Fruit fly (Drosophila melanogaster) whole organism, embryonic: ENCODE data around the gene CG14625.

ENCODE experiments used
- Atf-2 ChIP-seq: fragments of 200-800 bp; sonication (Bioruptor generic); optimal IDR thresholded peaks from 2 replicates; lab custom pipeline; 2016; ENCODE audit warnings: missing biosample characterization, missing genetic modification characterization
- Atf6 ChIP-seq: fragments of 200-800 bp; sonication (Bioruptor generic); IDR thresholded peaks from 2 replicates; pipeline ENCODE4 v1.3.6; 2022; ENCODE audit warnings: missing biosample characterization, missing genetic modification characterization
- CG12391 ChIP-seq: fragments of 200-800 bp; sonication (Bioruptor generic); optimal IDR thresholded peaks from 3 replicates; lab custom pipeline; 2018; ENCODE audit warnings: missing biosample characterization, mild to moderate bottlenecking, missing genetic modification characterization, moderate library complexity
- CG12769 ChIP-seq: fragments of 200-800 bp; sonication (Bioruptor generic); optimal IDR thresholded peaks from 2 replicates; lab custom pipeline; 2019; ENCODE audit warnings: missing biosample characterization, mild to moderate bottlenecking, missing genetic modification characterization, moderate library complexity
- CG13894 ChIP-seq: fragments of 200-800 bp; sonication (Bioruptor generic); optimal IDR thresholded peaks from 3 replicates; lab custom pipeline; 2018; ENCODE audit warnings: missing biosample characterization, mild to moderate bottlenecking, missing genetic modification characterization, moderate library complexity
- CG14965 ChIP-seq: fragments of 200-800 bp; sonication (Bioruptor generic); optimal IDR thresholded peaks from 2 replicates; lab custom pipeline; 2016; ENCODE audit warnings: missing biosample characterization, missing genetic modification characterization, borderline replicate concordance
- CG15514 ChIP-seq: fragments of 200-800 bp; sonication (Bioruptor generic); optimal IDR thresholded peaks from 3 replicates; lab custom pipeline; 2017; ENCODE audit warnings: missing biosample characterization, missing genetic modification characterization, mild to moderate bottlenecking, moderate library complexity, missing genetic modification reagents
- CG1603 ChIP-seq: fragments of 200-800 bp; sonication (Bioruptor generic); optimal IDR thresholded peaks from 2 replicates; lab custom pipeline; 2019; ENCODE audit warnings: missing biosample characterization, mild to moderate bottlenecking, missing genetic modification characterization, moderate library complexity
- CG17186 ChIP-seq: fragments of 200-800 bp; sonication (Bioruptor generic); optimal IDR thresholded peaks from 3 replicates; lab custom pipeline; 2017; ENCODE audit warnings: missing biosample characterization, missing genetic modification reagents, missing genetic modification characterization
- CG2678 ChIP-seq: fragments of 200-800 bp; sonication (Bioruptor generic); optimal IDR thresholded peaks from 3 replicates; lab custom pipeline; 2019; ENCODE audit warnings: missing biosample characterization, mild to moderate bottlenecking, missing genetic modification characterization, moderate library complexity
- CG2712 ChIP-seq: fragments of 200-800 bp; optimal IDR thresholded peaks from 3 replicates; lab custom pipeline; 2019; ENCODE audit warnings: missing biosample characterization, mild to moderate bottlenecking, missing genetic modification characterization, moderate library complexity
- CG30020 ChIP-seq: fragments of 200-800 bp; optimal IDR thresholded peaks from 2 replicates; lab custom pipeline; 2019; ENCODE audit warnings: missing biosample characterization, mild to moderate bottlenecking, missing genetic modification characterization, moderate library complexity
- CG30403 ChIP-seq: fragments of 200-800 bp; sonication (Bioruptor generic); optimal IDR thresholded peaks from 3 replicates; lab custom pipeline; 2016; ENCODE audit warnings: missing biosample characterization, missing genetic modification characterization
- CG31365 ChIP-seq: fragments of 200-800 bp; sonication (Bioruptor generic); optimal IDR thresholded peaks from 2 replicates; lab custom pipeline; 2018; ENCODE audit warnings: missing biosample characterization, mild to moderate bottlenecking, missing genetic modification characterization
- CG32532 ChIP-seq: fragments of 200-800 bp; sonication (Bioruptor generic); IDR thresholded peaks from 2 replicates; pipeline ENCODE4 v1.3.6; 2022; ENCODE audit warnings: missing biosample characterization, missing genetic modification characterization
- CG33213 ChIP-seq: fragments of 200-800 bp; sonication (Bioruptor generic); optimal IDR thresholded peaks from 3 replicates; lab custom pipeline; 2016; ENCODE audit warnings: missing biosample characterization, missing genetic modification characterization
- CG34224 ChIP-seq: fragments of 200-800 bp; sonication (Bioruptor generic); IDR thresholded peaks from 3 replicates; pipeline ENCODE4 v1.3.6; 2022; ENCODE audit warnings: missing biosample characterization, missing genetic modification characterization; ENCODE audit not compliant: partially characterized antibody
- CG3847 ChIP-seq: fragments of 200-800 bp; sonication (Bioruptor generic); IDR thresholded peaks from 2 replicates; pipeline ENCODE4 v1.3.6; 2022; ENCODE audit warnings: missing biosample characterization, missing genetic modification characterization
- CG4424 ChIP-seq: fragments of 200-800 bp; sonication (Bioruptor generic); optimal IDR thresholded peaks from 3 replicates; lab custom pipeline; 2016; ENCODE audit warnings: missing biosample characterization, missing genetic modification characterization
- CG4617 ChIP-seq: fragments of 200-800 bp; sonication (Bioruptor generic); optimal IDR thresholded peaks from 3 replicates; lab custom pipeline; 2016; ENCODE audit warnings: missing biosample characterization, missing genetic modification characterization, borderline replicate concordance
- CG4820 ChIP-seq: fragments of 200-800 bp; sonication (Bioruptor generic); optimal IDR thresholded peaks from 3 replicates; lab custom pipeline; 2016; ENCODE audit warnings: missing biosample characterization, missing genetic modification characterization
- CG6689 ChIP-seq: fragments of 200-800 bp; sonication (Bioruptor generic); IDR thresholded peaks from 2 replicates; pipeline ENCODE4 v1.3.6; 2022; ENCODE audit warnings: missing biosample characterization, missing genetic modification characterization
- CG7357 ChIP-seq: fragments of 200-800 bp; sonication (Bioruptor generic); IDR thresholded peaks from 3 replicates; pipeline ENCODE4 v1.3.6; 2022; ENCODE audit warnings: missing biosample characterization, missing genetic modification characterization
- CG9797 ChIP-seq: fragments of 200-800 bp; sonication (Bioruptor generic); optimal IDR thresholded peaks from 3 replicates; lab custom pipeline; 2018; ENCODE audit warnings: missing biosample characterization, mild to moderate bottlenecking, missing genetic modification characterization
- CHES-1-like ChIP-seq: fragments of 200-800 bp; sonication (Bioruptor generic); optimal IDR thresholded peaks from 2 replicates; lab custom pipeline; 2016; ENCODE audit warnings: missing biosample characterization, missing genetic modification characterization
- Chrac-16 ChIP-seq: fragments of 200-800 bp; sonication (Bioruptor generic); optimal IDR thresholded peaks from 3 replicates; lab custom pipeline; 2016; ENCODE audit warnings: missing biosample characterization, missing genetic modification characterization
- Deaf1 ChIP-seq: fragments of 200-800 bp; optimal IDR thresholded peaks from 3 replicates; lab custom pipeline; 2019; ENCODE audit warnings: missing biosample characterization, mild to moderate bottlenecking, missing genetic modification characterization, moderate library complexity
- Ets65A ChIP-seq: fragments of 200-800 bp; sonication (Bioruptor generic); peaks from one replicate; lab custom pipeline; 2016; ENCODE audit warnings: missing biosample characterization, missing genetic modification characterization
- HmgD ChIP-seq: fragments of 200-800 bp; sonication (Bioruptor generic); optimal IDR thresholded peaks from 3 replicates; lab custom pipeline; 2016; ENCODE audit warnings: missing biosample characterization, missing genetic modification characterization
- Ptx1 ChIP-seq: fragments of 200-800 bp; sonication (Bioruptor generic); IDR thresholded peaks from 2 replicates; pipeline ENCODE4 v1.3.6; 2022; ENCODE audit warnings: missing biosample characterization, missing genetic modification characterization
- Trl ChIP-seq, 3 experiments: fragments of >200 bp in 2 of 3; fragments of 200-800 bp in 1 of 3; sonication (Bioruptor generic) in 1 of 3; optimal IDR thresholded peaks; 2 replicates in 1 of 3; 3 replicates in 2 of 3; lab custom pipeline; 2016 to 2017; ENCODE audit warnings: missing biosample characterization in 1 of 3, missing genetic modification characterization in 1 of 3
- abd-A ChIP-seq: fragments of 200-800 bp; sonication (Bioruptor generic); optimal IDR thresholded peaks from 3 replicates; lab custom pipeline; 2019; ENCODE audit warnings: missing biosample characterization, mild to moderate bottlenecking, missing genetic modification characterization, moderate library complexity
- ase ChIP-seq: fragments of 200-800 bp; sonication (Bioruptor generic); IDR thresholded peaks from 3 replicates; pipeline ENCODE4 v1.3.6; 2022; ENCODE audit warnings: missing biosample characterization, missing genetic modification characterization
- bbx ChIP-seq: fragments of 200-800 bp; sonication (Bioruptor generic); IDR thresholded peaks from 2 replicates; pipeline ENCODE4 v1.3.6; 2022; ENCODE audit warnings: missing biosample characterization, missing genetic modification characterization; ENCODE audit not compliant: partially characterized antibody
- caup ChIP-seq: fragments of 200-800 bp; sonication (Bioruptor generic); optimal IDR thresholded peaks from 3 replicates; lab custom pipeline; 2017; ENCODE audit warnings: missing biosample characterization, mild to moderate bottlenecking, missing genetic modification characterization, moderate library complexity; ENCODE audit not compliant: severe bottlenecking
- ci ChIP-seq: fragments of 200-800 bp; sonication (Bioruptor generic); IDR thresholded peaks from 3 replicates; pipeline ENCODE4 v1.3.6; 2022; ENCODE audit warnings: missing biosample characterization, missing genetic modification characterization
- dm ChIP-seq: fragments of 200-800 bp; sonication (Bioruptor generic); optimal IDR thresholded peaks from 3 replicates; lab custom pipeline; 2016; ENCODE audit warnings: missing biosample characterization, missing genetic modification characterization
- en ChIP-seq: fragments of 200-800 bp; sonication (Bioruptor generic); optimal IDR thresholded peaks from 2 replicates; lab custom pipeline; 2016; ENCODE audit warnings: missing biosample characterization, missing genetic modification characterization
- fu2 ChIP-seq: fragments of 200-800 bp; sonication (Bioruptor generic); optimal IDR thresholded peaks from 2 replicates; lab custom pipeline; 2016; ENCODE audit warnings: missing biosample characterization, missing genetic modification characterization
- gro ChIP-seq: fragments of 200-800 bp; sonication (Bioruptor generic); optimal IDR thresholded peaks from 2 replicates; lab custom pipeline; 2016; ENCODE audit warnings: missing biosample characterization, missing genetic modification characterization
- gt ChIP-seq: fragments of 200-800 bp; sonication (Bioruptor generic); IDR thresholded peaks from 2 replicates; pipeline ENCODE4 v1.3.6; 2022; ENCODE audit warnings: missing biosample characterization, missing genetic modification characterization
- maf-S ChIP-seq: fragments of 200-800 bp; sonication (Bioruptor generic); optimal IDR thresholded peaks from 2 replicates; lab custom pipeline; 2016; ENCODE audit warnings: missing biosample characterization, missing genetic modification characterization
- peb ChIP-seq: fragments of 200-800 bp; sonication (Bioruptor generic); IDR thresholded peaks from 2 replicates; pipeline ENCODE4 v1.3.6; 2022; ENCODE audit warnings: missing biosample characterization, missing genetic modification characterization
- prd ChIP-seq, 3 experiments: fragments of >200 bp in 2 of 3; fragments of 200-800 bp in 1 of 3; sonication (Bioruptor generic) in 1 of 3; optimal IDR thresholded peaks in 2 of 3; IDR thresholded peaks in 1 of 3; 2 replicates in 2 of 3; 3 replicates in 1 of 3; pipeline versions ENCODE4 v1.3.6 to Lab custom; 2017 to 2022; ENCODE audit warnings: missing biosample characterization in 1 of 3, missing genetic modification characterization in 1 of 3
- row ChIP-seq: fragments of 200-800 bp; sonication (Bioruptor generic); IDR thresholded peaks from 3 replicates; pipeline ENCODE4 v1.3.6; 2022; ENCODE audit warnings: missing biosample characterization, missing genetic modification characterization
- sd ChIP-seq: fragments of 200-800 bp; sonication (Bioruptor generic); optimal IDR thresholded peaks from 3 replicates; lab custom pipeline; 2018; ENCODE audit warnings: missing biosample characterization, mild to moderate bottlenecking, missing genetic modification characterization, moderate library complexity
- slbo ChIP-seq: fragments of 200-800 bp; sonication (Bioruptor generic); IDR thresholded peaks from 2 replicates; pipeline ENCODE4 v1.3.6; 2022; ENCODE audit warnings: missing biosample characterization, missing genetic modification characterization
- stwl ChIP-seq: fragments of 200-800 bp; sonication (Bioruptor generic); optimal IDR thresholded peaks from 3 replicates; lab custom pipeline; 2018; ENCODE audit warnings: missing biosample characterization, mild to moderate bottlenecking, missing genetic modification characterization, moderate library complexity
- unc-4 ChIP-seq: fragments of 200-800 bp; sonication (Bioruptor generic); IDR thresholded peaks from 2 replicates; pipeline ENCODE4 v1.3.6; 2022; ENCODE audit warnings: missing biosample characterization, missing genetic modification characterization; ENCODE audit not compliant: partially characterized antibody
- zf30C ChIP-seq: fragments of 200-800 bp; sonication (Bioruptor generic); optimal IDR thresholded peaks from 3 replicates; lab custom pipeline; 2018; ENCODE audit warnings: missing biosample characterization, mild to moderate bottlenecking, missing genetic modification characterization

Gene CG14625

DNA sequence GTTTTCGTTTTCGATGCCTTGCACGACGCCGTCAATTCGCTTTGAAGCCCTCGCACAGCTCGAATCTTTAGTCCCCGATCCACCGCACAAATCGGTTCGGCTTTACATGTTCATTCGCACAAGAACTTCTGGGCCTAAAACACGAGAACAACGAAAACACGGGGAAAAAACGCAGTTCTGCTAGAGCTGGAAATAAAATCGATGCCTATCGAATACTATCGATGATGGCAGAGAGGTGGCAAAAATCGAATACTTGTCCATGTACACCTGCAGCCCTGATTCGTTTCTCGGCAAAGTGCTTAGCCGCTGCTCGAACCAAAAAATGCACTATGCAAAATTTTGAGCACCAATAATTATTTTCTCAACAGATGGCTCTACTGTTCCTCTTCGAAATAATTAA, 37.1 kb downstream of the CG14625 start, which contains the start of gene CG3638 (continued):
- TF ChIP-seq CG1603 (tag; lab: Kevin White, UChicago): peak; percentile 88
- peak; percentile 68 for TF ChIP-seq CG34224 (GFP tag; lab: Robert Waterston, UW)
- TF ChIP-seq caup (GFP tag; lab: Kevin White, UChicago): no peak
- TF ChIP-seq dm (GFP tag; lab: Kevin White, UChicago): peak; percentile 70
- TF ChIP-seq CG32532: peak; percentile 58; the same call in 1 of the 2 replicates
- TF ChIP-seq Trl (optimal IDR thresholded peaks at IDR 0.05; lab: Kevin White, UChicago): no peak
- peak; percentile 37 for TF ChIP-seq Trl (GFP tag; optimal IDR thresholded peaks at IDR 0.05; lab: Kevin White, UChicago)
- peak; percentile 36; the same call in 1 of the 2 replicates for TF ChIP-seq CG3847 (GFP tag; lab: Robert Waterston, UW)
- TF ChIP-seq CG30403 (GFP tag; lab: Kevin White, UChicago): peak; percentile 17
- no peak for TF ChIP-seq CG7357 (GFP tag; lab: Robert Waterston, UW)
- peak; percentile 98 for TF ChIP-seq CG13894 (tag; lab: Kevin White, UChicago)
- TF ChIP-seq CG17186 (GFP tag; lab: Kevin White, UChicago): peak; percentile 63
- peak; percentile 10 for TF ChIP-seq CHES-1-like
- peak; percentile 65 for TF ChIP-seq CG9797
- peak; percentile 46 for TF ChIP-seq row (GFP tag; lab: Robert Waterston, UW)
- no peak for TF ChIP-seq CG31365 (tag; lab: Kevin White, UChicago)
- peak; percentile 36 for TF ChIP-seq fu2 (GFP tag; lab: Kevin White, UChicago)
- peak; percentile 19 for TF ChIP-seq Chrac-16
- peak; percentile 7 for TF ChIP-seq abd-A (tag; lab: Kevin White, UChicago)
- TF ChIP-seq en: no peak
- no peak for TF ChIP-seq gt (GFP tag; lab: Robert Waterston, UW)
- no peak for TF ChIP-seq prd (optimal IDR thresholded peaks at IDR 0.05; lab: Kevin White, UChicago)
- peak; percentile 34; the same call in 1 of the 3 replicates for TF ChIP-seq prd (GFP tag; IDR thresholded peaks at IDR 0.05; lab: Robert Waterston, UW)
- TF ChIP-seq CG30020: peak; percentile 16
- TF ChIP-seq ci (GFP tag; lab: Robert Waterston, UW): peak; percentile 49; the same call in 1 of the 3 replicates
- peak; percentile 69 for TF ChIP-seq bbx (GFP tag; lab: Robert Waterston, UW)
- TF ChIP-seq CG12391: peak; percentile 19
- peak; percentile 58 for TF ChIP-seq slbo (GFP tag; lab: Robert Waterston, UW)
- no peak for TF ChIP-seq Atf6 (GFP tag; lab: Robert Waterston, UW)
- peak; percentile 97 for TF ChIP-seq zf30C
- TF ChIP-seq CG6689: no peak
- TF ChIP-seq Ptx1 (GFP tag; lab: Robert Waterston, UW): no peak
- peak; percentile 67 for TF ChIP-seq CG4617 (GFP tag; lab: Kevin White, UChicago)
- peak; percentile 92 for TF ChIP-seq Ets65A (GFP tag; lab: Kevin White, UChicago)
- peak; percentile 81 for TF ChIP-seq HmgD (GFP tag; lab: Kevin White, UChicago)
- peak; percentile 26 for TF ChIP-seq maf-S (GFP tag; lab: Kevin White, UChicago)
- TF ChIP-seq unc-4 (GFP tag; lab: Robert Waterston, UW): peak; percentile 84
- TF ChIP-seq CG12769 (tag; lab: Kevin White, UChicago): peak; percentile 54
- TF ChIP-seq sd (tag; lab: Kevin White, UChicago): peak; percentile 52
- TF ChIP-seq CG15514: peak; percentile 80
- TF ChIP-seq CG2712: peak; percentile 58
- TF ChIP-seq stwl (tag; lab: Kevin White, UChicago): peak; percentile 80
- no peak for TF ChIP-seq ase
- TF ChIP-seq CG14965: no peak
- no peak for TF ChIP-seq peb (GFP tag; lab: Robert Waterston, UW)
- TF ChIP-seq CG2678 (tag; lab: Kevin White, UChicago): peak; percentile 8
- TF ChIP-seq CG33213 (GFP tag; lab: Kevin White, UChicago): peak; percentile 78
- no peak for TF ChIP-seq CG4820 (GFP tag; lab: Kevin White, UChicago)
- TF ChIP-seq Atf-2: peak; percentile 24
- no peak for TF ChIP-seq CG4424
- TF ChIP-seq gro (GFP tag; lab: Kevin White, UChicago): peak; percentile 52
- TF ChIP-seq Deaf1 (tag; lab: Kevin White, UChicago): peak; percentile 67
